Worm (Caenorhabditis elegans) whole organism, L4 larva: ENCODE measurements around the gene Y5F2A.4.

Experiments
- F37D6.2 ChIP-seq: sonication (generic microtip); optimal IDR thresholded peaks from 2 replicates; lab custom pipeline; 2016; ENCODE audit warnings: mild to moderate bottlenecking, missing genetic modification characterization, missing compliant biosample characterization
- F49E8.2 ChIP-seq: sonication (generic microtip); optimal IDR thresholded peaks from 2 replicates; lab custom pipeline; 2016; ENCODE audit warnings: missing compliant biosample characterization, mild to moderate bottlenecking, missing genetic modification characterization, borderline replicate concordance
- Y75B8A.6 ChIP-seq: fragments of 200-800 bp; sonication (Bioruptor generic); IDR thresholded peaks from 2 replicates; pipeline ENCODE4 v1.3.6; 2022; ENCODE audit warnings: missing genetic modification reagents, missing genetic modification characterization, missing compliant biosample characterization
- ZK337.2 ChIP-seq: fragments of 200-800 bp; sonication (Bioruptor generic); IDR thresholded peaks from 2 replicates; pipeline ENCODE4 v1.3.6; 2022; ENCODE audit warnings: missing genetic modification reagents, missing genetic modification characterization, missing compliant biosample characterization
- ZK546.5 ChIP-seq, 2 experiments: sonication (generic microtip); optimal IDR thresholded peaks; 2 replicates each; lab custom pipeline; 2017; ENCODE audit warnings: missing biosample characterization in 2 of 2, missing genetic modification characterization in 2 of 2
- aha-1 ChIP-seq: fragments of 150-350 bp; peaks from one replicate; lab custom pipeline; 2014; ENCODE audit warnings: missing biosample characterization, missing genetic modification characterization
- aly-2 ChIP-seq: sonication (generic microtip); optimal IDR thresholded peaks from 2 replicates; lab custom pipeline; 2018; ENCODE audit warnings: missing biosample characterization, missing genetic modification characterization
- ama-1 ChIP-seq: fragments of 150-350 bp; optimal IDR thresholded peaks from 2 replicates; lab custom pipeline; 2014; ENCODE audit warnings: inconsistent platforms, mixed read lengths
- arid-1 ChIP-seq: fragments of 200-800 bp; sonication (Bioruptor generic); conservative IDR thresholded peaks from 2 replicates; pipeline ENCODE4 v1.3.6; 2022; ENCODE audit warnings: missing genetic modification reagents, missing genetic modification characterization, missing compliant biosample characterization
- ceh-20 ChIP-seq: fragments of 200-800 bp; sonication (Bioruptor generic); IDR thresholded peaks from 2 replicates; pipeline ENCODE4 v1.3.6; 2022; ENCODE audit warnings: missing genetic modification reagents, missing genetic modification characterization, missing compliant biosample characterization
- ceh-32 ChIP-seq: sonication (generic microtip); optimal IDR thresholded peaks from 2 replicates; lab custom pipeline; 2016; ENCODE audit warnings: mild to moderate bottlenecking, missing genetic modification characterization, missing compliant biosample characterization; ENCODE audit not compliant: poor library complexity
- ceh-44 ChIP-seq: fragments of 200-800 bp; sonication (Bioruptor generic); IDR thresholded peaks from 2 replicates; pipeline ENCODE4 v1.3.6; 2022; ENCODE audit warnings: missing genetic modification reagents, missing genetic modification characterization, missing compliant biosample characterization
- ceh-62 ChIP-seq: sonication (generic microtip); optimal IDR thresholded peaks from 2 replicates; lab custom pipeline; 2017; ENCODE audit warnings: missing biosample characterization, missing genetic modification characterization
- ceh-82 ChIP-seq: sonication (generic microtip); optimal IDR thresholded peaks from 2 replicates; lab custom pipeline; 2017; ENCODE audit warnings: missing biosample characterization, missing genetic modification characterization
- daf-19 ChIP-seq: fragments of 200-800 bp; sonication (Bioruptor generic); conservative IDR thresholded peaks from 2 replicates; pipeline ENCODE4 v1.3.6; 2022; ENCODE audit warnings: missing genetic modification characterization, missing compliant biosample characterization
- daf-8 ChIP-seq: fragments of 200-800 bp; sonication (Bioruptor generic); IDR thresholded peaks from 2 replicates; pipeline ENCODE4 v1.3.6; 2022; ENCODE audit warnings: missing genetic modification characterization, missing compliant biosample characterization
- dmd-6 ChIP-seq: fragments of 200-800 bp; sonication (Bioruptor generic); IDR thresholded peaks from 2 replicates; pipeline ENCODE4 v1.3.6; 2022; ENCODE audit warnings: missing genetic modification reagents, missing genetic modification characterization, missing compliant biosample characterization
- dmd-8 ChIP-seq: fragments of 200-800 bp; sonication (Bioruptor generic); IDR thresholded peaks from 2 replicates; pipeline ENCODE4 v1.3.6; 2022; ENCODE audit warnings: missing genetic modification characterization, missing compliant biosample characterization
- egl-27 ChIP-seq: sonication (generic microtip); optimal IDR thresholded peaks from 3 replicates; lab custom pipeline; 2017; ENCODE audit warnings: missing biosample characterization, missing genetic modification reagents, missing genetic modification characterization
- fkh-10 ChIP-seq: fragments of 150-350 bp; optimal IDR thresholded peaks from 2 replicates; lab custom pipeline; 2014; ENCODE audit warnings: missing biosample characterization, missing genetic modification reagents, missing genetic modification characterization
- fos-1 ChIP-seq: fragments of 150-350 bp; optimal IDR thresholded peaks from 2 replicates; lab custom pipeline; 2014; ENCODE audit warnings: missing biosample characterization, missing genetic modification characterization
- hif-1 ChIP-seq, 2 experiments: sonication (generic microtip); optimal IDR thresholded peaks; 2 replicates each; lab custom pipeline; 2016 to 2017; ENCODE audit warnings: missing compliant biosample characterization in 2 of 2, missing genetic modification characterization in 2 of 2, missing genetic modification reagents in 2 of 2, missing genotype in 2 of 2, mild to moderate bottlenecking in 1 of 2
- hlh-11 ChIP-seq: fragments of 200-800 bp; sonication (Bioruptor generic); optimal IDR thresholded peaks from 2 replicates; lab custom pipeline; 2018; ENCODE audit warnings: mild to moderate bottlenecking, missing genetic modification characterization, missing compliant biosample characterization
- hlh-30 ChIP-seq: sonication (generic microtip); optimal IDR thresholded peaks from 2 replicates; lab custom pipeline; 2017; ENCODE audit warnings: antibody characterized with exemption, mild to moderate bottlenecking, missing genetic modification characterization, missing compliant biosample characterization; ENCODE audit not compliant: insufficient read depth
- hmg-1.1 ChIP-seq: fragments of 200-800 bp; sonication (Bioruptor generic); IDR thresholded peaks from 2 replicates; pipeline ENCODE4 v1.3.6; 2022; ENCODE audit warnings: missing genetic modification reagents, missing genetic modification characterization, missing compliant biosample characterization
- jun-1 ChIP-seq: fragments of 150-350 bp; optimal IDR thresholded peaks from 2 replicates; lab custom pipeline; 2014; ENCODE audit warnings: missing biosample characterization, missing genetic modification reagents, missing genetic modification characterization
- lim-7 ChIP-seq: fragments of 200-800 bp; sonication (Bioruptor generic); IDR thresholded peaks from 2 replicates; pipeline ENCODE4 v1.3.6; 2022; ENCODE audit warnings: missing genetic modification characterization, missing compliant biosample characterization
- lin-38 ChIP-seq: fragments of 200-800 bp; sonication (Bioruptor generic); IDR thresholded peaks from 2 replicates; pipeline ENCODE4 v1.3.6; 2022; ENCODE audit warnings: missing genetic modification reagents, missing genetic modification characterization, missing compliant biosample characterization
- lir-3 ChIP-seq: sonication (generic microtip); optimal IDR thresholded peaks from 2 replicates; lab custom pipeline; 2016; ENCODE audit warnings: mild to moderate bottlenecking, missing genetic modification characterization, missing compliant biosample characterization
- madf-9 ChIP-seq: fragments of 200-800 bp; sonication (Bioruptor generic); conservative IDR thresholded peaks from 2 replicates; pipeline ENCODE4 v1.3.6; 2022; ENCODE audit warnings: missing genetic modification reagents, missing genetic modification characterization, missing compliant biosample characterization
- mdl-1 ChIP-seq, 2 experiments: fragments of 150-350 bp in 1 of 2; sonication (generic microtip) in 1 of 2; optimal IDR thresholded peaks; 2 replicates each; lab custom pipeline; 2014 to 2017; ENCODE audit warnings: missing biosample characterization in 2 of 2, missing genetic modification characterization in 2 of 2
- mdt-29 ChIP-seq: fragments of 200-800 bp; sonication (Bioruptor generic); IDR thresholded peaks from 2 replicates; pipeline ENCODE4 v1.3.6; 2022; ENCODE audit warnings: missing genetic modification reagents, missing genetic modification characterization, missing compliant biosample characterization
- mes-2 ChIP-seq: sonication (generic microtip); optimal IDR thresholded peaks from 2 replicates; lab custom pipeline; 2016; ENCODE audit warnings: missing genotype, mild to moderate bottlenecking, missing genetic modification characterization, missing compliant biosample characterization; ENCODE audit not compliant: poor library complexity, severe bottlenecking
- mxl-2 ChIP-seq: fragments of 200-800 bp; sonication (Bioruptor generic); conservative IDR thresholded peaks from 2 replicates; pipeline ENCODE4 v1.3.6; 2022; ENCODE audit warnings: missing genetic modification reagents, missing genetic modification characterization, missing compliant biosample characterization
- mxl-3 ChIP-seq: fragments of 200-800 bp; sonication (Bioruptor generic); optimal IDR thresholded peaks from 2 replicates; lab custom pipeline; 2018; ENCODE audit warnings: mild to moderate bottlenecking, missing genetic modification characterization, missing compliant biosample characterization
- nhr-10 ChIP-seq: fragments of 150-350 bp; optimal IDR thresholded peaks from 2 replicates; lab custom pipeline; 2014; ENCODE audit warnings: missing biosample characterization, missing genetic modification characterization
- nhr-237 ChIP-seq: sonication (generic microtip); optimal IDR thresholded peaks from 2 replicates; lab custom pipeline; 2017; ENCODE audit warnings: missing biosample characterization, missing genetic modification characterization
- nhr-28 ChIP-seq: fragments of 150-350 bp; optimal IDR thresholded peaks from 2 replicates; lab custom pipeline; 2014; ENCODE audit warnings: missing biosample characterization, missing genetic modification characterization
- nhr-41 ChIP-seq: fragments of 200-800 bp; sonication (Bioruptor generic); IDR thresholded peaks from 2 replicates; pipeline ENCODE4 v1.3.6; 2022; ENCODE audit warnings: missing genetic modification reagents, missing genetic modification characterization, missing compliant biosample characterization
- nhr-42 ChIP-seq: fragments of 200-800 bp; sonication (Bioruptor generic); IDR thresholded peaks from 2 replicates; pipeline ENCODE4 v1.3.6; 2022; ENCODE audit warnings: missing genetic modification characterization, missing compliant biosample characterization
- nhr-48 ChIP-seq: sonication (generic microtip); optimal IDR thresholded peaks from 2 replicates; lab custom pipeline; 2016; ENCODE audit warnings: mild to moderate bottlenecking, missing genetic modification characterization, missing compliant biosample characterization
- nhr-77 ChIP-seq: fragments of 150-350 bp; optimal IDR thresholded peaks from 2 replicates; lab custom pipeline; 2014; ENCODE audit warnings: missing biosample characterization, missing genetic modification characterization
- pha-4 ChIP-seq, 2 experiments: fragments of 150-350 bp in 1 of 2; fragments of 200-800 bp in 1 of 2; sonication (Bioruptor generic) in 1 of 2; IDR thresholded peaks in 1 of 2; optimal IDR thresholded peaks in 1 of 2; 2 replicates each; pipeline versions ENCODE4 v1.3.6 to Lab custom; 2014 to 2022; ENCODE audit warnings: missing genetic modification characterization in 2 of 2, missing genetic modification reagents in 2 of 2, missing biosample characterization in 1 of 2, missing compliant biosample characterization in 1 of 2
- php-3 ChIP-seq: fragments of 200-800 bp; sonication (Bioruptor generic); IDR thresholded peaks from 2 replicates; pipeline ENCODE4 v1.3.6; 2022; ENCODE audit warnings: missing genetic modification reagents, missing genetic modification characterization, missing compliant biosample characterization
- saeg-2 ChIP-seq: fragments of 200-800 bp; sonication (Bioruptor generic); IDR thresholded peaks from 2 replicates; pipeline ENCODE4 v1.3.6; 2022; ENCODE audit warnings: missing genetic modification reagents, missing genetic modification characterization, missing compliant biosample characterization
- set-16 ChIP-seq: fragments of 200-800 bp; sonication (Bioruptor generic); IDR thresholded peaks from 2 replicates; pipeline ENCODE4 v1.3.6; 2022; ENCODE audit warnings: missing genetic modification reagents, missing genetic modification characterization, missing compliant biosample characterization
- spr-3 ChIP-seq: fragments of 200-800 bp; sonication (Bioruptor generic); optimal IDR thresholded peaks from 2 replicates; lab custom pipeline; 2018; ENCODE audit warnings: mild to moderate bottlenecking, missing genetic modification characterization, missing compliant biosample characterization
- vab-7 ChIP-seq: fragments of 200-800 bp; sonication (Bioruptor generic); IDR thresholded peaks from 2 replicates; pipeline ENCODE4 v1.3.6; 2022; ENCODE audit warnings: missing genetic modification reagents, missing genetic modification characterization, missing compliant biosample characterization
- zfp-2 ChIP-seq: sonication (generic microtip); optimal IDR thresholded peaks from 2 replicates; lab custom pipeline; 2016; ENCODE audit warnings: mild to moderate bottlenecking, missing genetic modification characterization, missing compliant biosample characterization
- zip-2 ChIP-seq: fragments of 150-350 bp; optimal IDR thresholded peaks from 2 replicates; lab custom pipeline; 2014; ENCODE audit warnings: missing biosample characterization, missing genetic modification characterization

The Y5F2A.4 gene

ce11 chrIV:11082789-11083235 lies 4.4 kb upstream of the Y5F2A.4 start (continued):
- TF ChIP-seq php-3 (0 out of 2 replicates have a peak, but pooled peaks have one; percentile 26), mdt-29 (GFP tag; lab: Robert Waterston, UW) (peak; percentile 76; the same call in 1 of the 2 replicates), mdl-1 (tag; optimal IDR thresholded peaks at IDR 0.05; lab: Kevin White, UChicago) (peak; percentile 40 to 92), ZK337.2 (no peak), ceh-82 (tag; lab: Kevin White, UChicago) (no peak), hlh-11 (tag; lab: Kevin White, UChicago) (peak; percentile 97), mes-2 (tag; lab: Kevin White, UChicago) (peak; percentile 67), ZK546.5 (tag; optimal IDR thresholded peaks at IDR 0.05; lab: Kevin White, UChicago) (no peak), ceh-32 (tag; lab: Kevin White, UChicago) (peak; percentile 68), lir-3 (peak; percentile 30), zfp-2 (peak; percentile 63), ceh-62 (tag; lab: Kevin White, UChicago) (no peak), arid-1 (GFP tag; lab: Robert Waterston, UW) (peak; percentile 53), hlh-30 (tag; lab: Kevin White, UChicago) (peak; percentile 99), mxl-3 (GFP tag; lab: Kevin White, UChicago) (peak; percentile 82), daf-19 (GFP tag; lab: Robert Waterston, UW) (peak; percentile 82; the same call in 1 of the 2 replicates), nhr-41 (GFP tag; lab: Robert Waterston, UW) (no peak), nhr-28 (tag; lab: Kevin White, UChicago) (peak; percentile 88), saeg-2 (no peak), lin-38 (GFP tag; lab: Robert Waterston, UW) (peak; percentile 78), daf-8 (GFP tag; lab: Robert Waterston, UW) (no peak), fkh-10 (GFP tag; lab: Kevin White, UChicago) (peak; percentile 87), dmd-6 (GFP tag; lab: Robert Waterston, UW) (peak; percentile 84), F49E8.2 (tag; lab: Kevin White, UChicago) (no peak), nhr-10 (tag; lab: Kevin White, UChicago) (peak; percentile 54), aly-2 (tag; lab: Kevin White, UChicago) (no peak), hmg-1.1 (GFP tag; lab: Robert Waterston, UW) (peak; percentile 93), ceh-20 (GFP tag; lab: Robert Waterston, UW) (peak; percentile 89), nhr-48 (tag; lab: Kevin White, UChicago) (peak; percentile 91), madf-9 (peak; percentile 27; the same call in 1 of the 2 replicates), mxl-2 (GFP tag; lab: Robert Waterston, UW) (no peak), nhr-77 (tag; lab: Kevin White, UChicago) (peak; percentile 63), ama-1 (peak; percentile 91), jun-1 (tag; lab: Kevin White, UChicago) (peak; percentile 42), F37D6.2 (peak; percentile 85), vab-7 (GFP tag; lab: Robert Waterston, UW) (peak; percentile 71; the same call in 1 of the 2 replicates), aha-1 (peak; percentile 99), nhr-237 (peak; percentile 38), egl-27 (tag; lab: Kevin White, UChicago) (no peak), ceh-44 (GFP tag; lab: Robert Waterston, UW) (0 out of 2 replicates have a peak, but pooled peaks have one; percentile 24), dmd-8 (GFP tag; lab: Robert Waterston, UW) (0 out of 2 replicates have a peak, but pooled peaks have one; percentile 20), zip-2 (peak; percentile 4), hif-1 (tag; optimal IDR thresholded peaks at IDR 0.05; lab: Kevin White, UChicago) (peak; percentile 60 to 86), lim-7 (peak; percentile 63; the same call in 1 of the 2 replicates), nhr-42 (GFP tag; lab: Robert Waterston, UW) (peak; percentile 89), set-16 (GFP tag; lab: Robert Waterston, UW) (peak; percentile 78), pha-4 (GFP tag; IDR thresholded peaks at IDR 0.05; lab: Robert Waterston, UW) (peak; percentile 82), pha-4 (tag; optimal IDR thresholded peaks at IDR 0.05; lab: Kevin White, UChicago) (no peak), spr-3 (peak; percentile 80), fos-1 (tag; lab: Kevin White, UChicago) (no peak), Y75B8A.6 (GFP tag; lab: Robert Waterston, UW) (no peak)
